Fruit fly (Drosophila melanogaster) whole organism, pupa: ENCODE data around the gene DnaJ-H.

Experiments
- CG10348 ChIP-seq: fragments of 200-800 bp; sonication (Bioruptor generic); IDR thresholded peaks from 2 replicates; pipeline ENCODE4 v1.3.6; 2022; ENCODE audit warnings: missing biosample characterization, missing genetic modification characterization
- CG13204 ChIP-seq: fragments of 200-800 bp; sonication (Bioruptor generic); optimal IDR thresholded peaks from 2 replicates; lab custom pipeline; 2018; ENCODE audit warnings: missing biosample characterization, mild to moderate bottlenecking, missing genetic modification characterization, moderate library complexity
- CG17806 ChIP-seq: fragments of 200-800 bp; sonication (Bioruptor generic); optimal IDR thresholded peaks from 2 replicates; lab custom pipeline; 2018; ENCODE audit warnings: missing biosample characterization, mild to moderate bottlenecking, missing genetic modification characterization, moderate library complexity
- CG32121 ChIP-seq: fragments of 200-800 bp; sonication (Bioruptor generic); IDR thresholded peaks from 2 replicates; pipeline ENCODE4 v1.3.6; 2022; ENCODE audit warnings: missing biosample characterization, missing genetic modification characterization
- CG4496 ChIP-seq: fragments of 200-800 bp; sonication (Bioruptor generic); IDR thresholded peaks from 3 replicates; pipeline ENCODE4 v1.3.6; 2022; ENCODE audit warnings: missing biosample characterization, missing genetic modification characterization
- CG9948 ChIP-seq: fragments of 200-800 bp; sonication (Bioruptor generic); optimal IDR thresholded peaks from 2 replicates; lab custom pipeline; 2018; ENCODE audit warnings: missing biosample characterization, mild to moderate bottlenecking, missing genetic modification characterization, moderate library complexity
- EcR ChIP-seq: fragments of 200-800 bp; sonication (Bioruptor generic); optimal IDR thresholded peaks from 3 replicates; lab custom pipeline; 2019; ENCODE audit warnings: missing biosample characterization, missing genetic modification characterization, mild to moderate bottlenecking, moderate library complexity, missing genetic modification reagents
- Pif1A ChIP-seq: fragments of 200-800 bp; sonication (Bioruptor generic); optimal IDR thresholded peaks from 3 replicates; lab custom pipeline; 2016; ENCODE audit warnings: missing biosample characterization, missing genetic modification characterization
- Snoo ChIP-seq: fragments of 200-800 bp; sonication (Bioruptor generic); optimal IDR thresholded peaks from 3 replicates; lab custom pipeline; 2017; ENCODE audit warnings: missing biosample characterization, mild to moderate bottlenecking, missing genetic modification characterization, inconsistent platforms
- fd96Ca ChIP-seq: fragments of 200-800 bp; sonication (Bioruptor generic); IDR thresholded peaks from 3 replicates; pipeline ENCODE4 v1.3.6; 2022; ENCODE audit warnings: missing biosample characterization, missing genetic modification characterization

DNA sequence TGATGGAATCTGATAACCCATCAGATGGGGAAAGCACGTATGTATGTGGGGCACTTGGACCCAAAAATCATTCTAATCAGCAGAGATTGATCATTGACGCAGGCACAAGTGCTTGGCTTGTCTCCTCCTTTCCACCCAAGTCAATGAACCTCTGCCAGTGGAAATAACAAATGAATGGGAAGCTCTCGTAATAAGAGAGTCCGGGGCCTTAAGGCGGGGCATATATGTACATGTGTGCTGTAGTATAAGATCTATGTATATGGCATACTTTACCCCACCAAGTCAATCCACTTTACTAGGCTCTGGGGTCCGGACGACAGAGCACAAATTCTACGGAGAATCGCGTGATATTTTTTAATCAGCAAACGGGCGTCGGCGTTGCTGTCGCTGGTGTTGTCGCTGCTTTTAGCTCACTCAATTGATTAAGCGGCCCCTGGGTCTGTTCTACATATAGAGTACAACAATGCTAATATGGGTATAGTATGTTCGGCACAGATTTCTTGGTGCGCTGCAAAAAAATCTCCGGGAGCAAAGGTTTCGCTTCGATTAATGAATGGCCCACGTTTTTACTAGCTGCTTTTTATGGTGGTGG lies 40.3 kb upstream of the DnaJ-H start:
- TF ChIP-seq fd96Ca (GFP tag; lab: Robert Waterston, UW) = no peak
- TF ChIP-seq Pif1A (GFP tag; lab: Kevin White, UChicago) = no peak
- peak; percentile 36; the same call in 1 of the 2 replicates for TF ChIP-seq CG32121 (GFP tag; lab: Robert Waterston, UW)
- TF ChIP-seq CG4496 (GFP tag; lab: Robert Waterston, UW) = no peak
- TF ChIP-seq EcR (GFP tag; lab: Kevin White, UChicago) = peak; percentile 92
- TF ChIP-seq CG17806 (tag; lab: Kevin White, UChicago) = no peak
- no peak for TF ChIP-seq CG9948 (tag; lab: Kevin White, UChicago)
- TF ChIP-seq CG10348 (GFP tag; lab: Robert Waterston, UW) = no peak
- no peak for TF ChIP-seq CG13204
- TF ChIP-seq Snoo (tag; lab: Kevin White, UChicago) = no peak
